Worm (Caenorhabditis elegans) whole organism, early embryonic: ENCODE measurements around the gene srh-75.

Experiments
- B0310.2 ChIP-seq: sonication (generic microtip); optimal IDR thresholded peaks from 2 replicates; lab custom pipeline; 2016; ENCODE audit warnings: mild to moderate bottlenecking, missing genetic modification characterization, missing compliant biosample characterization
- F13C5.2 ChIP-seq: sonication (generic microtip); optimal IDR thresholded peaks from 2 replicates; lab custom pipeline; 2017; ENCODE audit warnings: mild to moderate bottlenecking, missing genetic modification characterization, inconsistent platforms, missing compliant biosample characterization
- aly-1 ChIP-seq: sonication (generic microtip); optimal IDR thresholded peaks from 2 replicates; lab custom pipeline; 2016; ENCODE audit warnings: missing genetic modification characterization, missing compliant biosample characterization
- ama-1 ChIP-seq: fragments of 150-350 bp; optimal IDR thresholded peaks from 2 replicates; lab custom pipeline; 2014
- ceh-13 ChIP-seq: fragments of 200-800 bp; sonication (Bioruptor generic); optimal IDR thresholded peaks from 2 replicates; lab custom pipeline; 2018; ENCODE audit warnings: mild to moderate bottlenecking, missing genetic modification characterization, missing compliant biosample characterization
- ceh-36 ChIP-seq: sonication (generic microtip); optimal IDR thresholded peaks from 2 replicates; lab custom pipeline; 2016; ENCODE audit warnings: missing genetic modification characterization, inconsistent platforms, missing compliant biosample characterization
- ets-7 ChIP-seq: sonication (generic microtip); optimal IDR thresholded peaks from 2 replicates; lab custom pipeline; 2016; ENCODE audit warnings: missing genotype, missing genetic modification characterization, missing compliant biosample characterization
- flt-1 ChIP-seq: fragments of 200-800 bp; sonication (Bioruptor generic); IDR thresholded peaks from 2 replicates; pipeline ENCODE4 v1.3.6; 2022; ENCODE audit warnings: missing genetic modification characterization, missing compliant biosample characterization
- hmbx-1 ChIP-seq: sonication (generic microtip); optimal IDR thresholded peaks from 2 replicates; lab custom pipeline; 2016; ENCODE audit warnings: mild to moderate bottlenecking, missing genetic modification characterization, missing compliant biosample characterization
- hmg-4 ChIP-seq: fragments of 200-800 bp; sonication (Bioruptor generic); optimal IDR thresholded peaks from 2 replicates; lab custom pipeline; 2018; ENCODE audit warnings: mild to moderate bottlenecking, missing genetic modification characterization, missing compliant biosample characterization
- hnd-1 ChIP-seq: sonication (generic microtip); optimal IDR thresholded peaks from 2 replicates; lab custom pipeline; 2016; ENCODE audit warnings: missing genetic modification characterization, missing compliant biosample characterization
- pes-1 ChIP-seq: fragments of 200-800 bp; sonication (Bioruptor generic); IDR thresholded peaks from 2 replicates; pipeline ENCODE4 v1.3.6; 2022; ENCODE audit warnings: missing genetic modification reagents, missing genetic modification characterization, missing compliant biosample characterization
- scrt-1 ChIP-seq: fragments of 200-800 bp; sonication (Bioruptor generic); IDR thresholded peaks from 2 replicates; pipeline ENCODE4 v1.3.6; 2022; ENCODE audit warnings: missing genetic modification characterization, missing compliant biosample characterization
- sea-1 ChIP-seq: fragments of 200-800 bp; sonication (Bioruptor generic); conservative IDR thresholded peaks from 2 replicates; pipeline ENCODE4 v1.3.6; 2022; ENCODE audit warnings: missing genetic modification characterization, missing compliant biosample characterization
- tbx-11 ChIP-seq: fragments of 200-800 bp; sonication (Bioruptor generic); IDR thresholded peaks from 2 replicates; pipeline ENCODE4 v1.3.6; 2022; ENCODE audit warnings: missing genetic modification characterization, missing compliant biosample characterization
- tbx-37 ChIP-seq: fragments of 200-800 bp; sonication (Bioruptor generic); conservative IDR thresholded peaks from 2 replicates; pipeline ENCODE4 v1.3.6; 2022; ENCODE audit warnings: missing genetic modification reagents, missing genetic modification characterization, missing compliant biosample characterization
- tra-4 ChIP-seq: sonication (generic microtip); optimal IDR thresholded peaks from 2 replicates; lab custom pipeline; 2017; ENCODE audit warnings: missing genetic modification characterization, missing compliant biosample characterization

srh-75 gene

DNA sequence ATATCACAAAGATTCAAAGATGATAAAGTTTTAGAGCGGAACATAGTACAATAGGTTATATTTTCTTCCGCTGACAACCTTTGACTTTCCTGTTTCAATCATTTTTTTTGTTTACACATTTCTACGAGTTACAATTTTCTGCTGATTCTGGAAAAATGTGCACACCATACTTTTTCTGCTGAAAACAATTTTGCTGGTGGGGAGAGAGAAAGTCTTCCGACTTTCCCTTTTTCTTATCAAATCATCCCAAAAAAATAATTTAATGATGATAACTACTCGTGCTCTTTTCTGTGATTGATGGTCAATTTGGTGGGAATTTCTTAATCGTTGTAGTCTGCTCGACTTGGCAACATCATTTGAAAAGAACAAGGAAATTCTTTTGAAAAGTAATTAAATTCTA is 49.3 kb downstream of the srh-75 start:
- TF ChIP-seq ceh-13 (GFP tag; lab: Kevin White, UChicago) = no peak
- no peak for TF ChIP-seq F13C5.2
- no peak for TF ChIP-seq tbx-11 (GFP tag; lab: Robert Waterston, UW)
- TF ChIP-seq tra-4 (tag; lab: Kevin White, UChicago) = no peak
- no peak for TF ChIP-seq ets-7 (tag; lab: Kevin White, UChicago)
- no peak for TF ChIP-seq ama-1 (lab: Kevin White, UChicago)
- TF ChIP-seq hmg-4 (GFP tag; lab: Kevin White, UChicago) = no peak
- no peak for TF ChIP-seq aly-1 (tag; lab: Kevin White, UChicago)
- TF ChIP-seq ceh-36 (tag; lab: Kevin White, UChicago) = no peak
- TF ChIP-seq B0310.2 (tag; lab: Kevin White, UChicago) = no peak
- TF ChIP-seq flt-1 = no peak
- no peak for TF ChIP-seq hmbx-1 (tag; lab: Kevin White, UChicago)
- TF ChIP-seq hnd-1 (tag; lab: Kevin White, UChicago) = no peak
- TF ChIP-seq sea-1 (GFP tag; lab: Robert Waterston, UW) = no peak
- TF ChIP-seq scrt-1 (GFP tag; lab: Robert Waterston, UW) = no peak
- TF ChIP-seq tbx-37 (GFP tag; lab: Robert Waterston, UW) = no peak
- no peak for TF ChIP-seq pes-1
